Fruit fly (Drosophila melanogaster): ENCODE results near the gene mfas.

- TF ChIP-seq Sin3A (optimal IDR thresholded peaks at IDR 0.05) (no peak), h (optimal IDR thresholded peaks at IDR 0.05) (no peak), ttk (optimal IDR thresholded peaks at IDR 0.05) (no peak), psq (optimal IDR thresholded peaks at IDR 0.05) (no peak), insv (optimal IDR thresholded peaks at IDR 0.05) (no peak)
Observed at dm6 chr3R:11947959-11948358, 45.2 kb downstream of the mfas start.

Data from Kc167 (cell line).